ENCODE assay signal across 2 worm cellular contexts in genomic region chrII:9031891-9032290, ce11.
TF ChIP-seq lines count a peak whose summit lies in the region.

No protein-coding gene starts in this region.

TF ChIP-seq in whole organism, L1 larva, 84 proteins besides CTCF, POLR2A, EP300 and RAD21 (continued from another document):
- TF ChIP-seq nhr-47 (tag; optimal IDR thresholded peaks at IDR 0.05; lab: Kevin White, UChicago) (no peak), pqm-1 (tag; optimal IDR thresholded peaks at IDR 0.05; lab: Kevin White, UChicago) (no peak), zip-4 (GFP tag; optimal IDR thresholded peaks at IDR 0.05; lab: Kevin White, UChicago) (no peak), zag-1 (tag; optimal IDR thresholded peaks at IDR 0.05; lab: Kevin White, UChicago) (no peak), efl-1 (optimal IDR thresholded peaks at IDR 0.05; lab: Kevin White, UChicago) (no peak), efl-1 (GFP tag; optimal IDR thresholded peaks at IDR 0.05 in 1 of 2; lab: Kevin White, UChicago) (no peak), egl-13 (tag; optimal IDR thresholded peaks at IDR 0.05; lab: Kevin White, UChicago) (no peak), grh-1 (GFP tag; IDR thresholded peaks at IDR 0.05; lab: Robert Waterston, UW) (peak; percentile 45), C34B4.2 (tag; optimal IDR thresholded peaks at IDR 0.05; lab: Kevin White, UChicago) (no peak), nhr-85 (tag; lab: Kevin White, UChicago) (peak; percentile 91), mep-1 (tag; optimal IDR thresholded peaks at IDR 0.05; lab: Kevin White, UChicago) (no peak), sox-4 (tag; optimal IDR thresholded peaks at IDR 0.05; lab: Kevin White, UChicago) (no peak), Y116A8C.19 (tag; optimal IDR thresholded peaks at IDR 0.05; lab: Kevin White, UChicago; ENCODE audit: borderline replicate concordance) (no peak), xbp-1 (tag; optimal IDR thresholded peaks at IDR 0.05; lab: Kevin White, UChicago) (no peak), irx-1 (tag; optimal IDR thresholded peaks at IDR 0.05; lab: Kevin White, UChicago) (no peak), blmp-1 (tag; optimal IDR thresholded peaks at IDR 0.05; lab: Kevin White, UChicago) (peak; percentile 93), ceh-82 (tag; optimal IDR thresholded peaks at IDR 0.05; lab: Kevin White, UChicago) (no peak), fkh-4 (tag; optimal IDR thresholded peaks at IDR 0.05; lab: Kevin White, UChicago; ENCODE audit: borderline replicate concordance) (no peak), unc-98 (GFP tag; IDR thresholded peaks at IDR 0.05; lab: Robert Waterston, UW) (no peak), nhr-77 (tag; optimal IDR thresholded peaks at IDR 0.05; lab: Kevin White, UChicago) (no peak), jun-1 (tag; optimal IDR thresholded peaks at IDR 0.05; lab: Kevin White, UChicago) (no peak), lin-35 (GFP tag; optimal IDR thresholded peaks at IDR 0.05; lab: Kevin White, UChicago) (no peak), hlh-4 (tag; optimal IDR thresholded peaks at IDR 0.05; lab: Kevin White, UChicago) (no peak), nhr-90 (tag; optimal IDR thresholded peaks at IDR 0.05; lab: Kevin White, UChicago; ENCODE audit: poor library complexity) (peak; percentile 41), sptf-1 (tag; optimal IDR thresholded peaks at IDR 0.05; lab: Kevin White, UChicago) (no peak), nhr-84 (tag; optimal IDR thresholded peaks at IDR 0.05; lab: Kevin White, UChicago) (no peak), F16B12.6 (tag; optimal IDR thresholded peaks at IDR 0.05; lab: Kevin White, UChicago) (no peak), elt-2 (tag; optimal IDR thresholded peaks at IDR 0.05; lab: Kevin White, UChicago) (no peak), fos-1 (tag; optimal IDR thresholded peaks at IDR 0.05; lab: Kevin White, UChicago) (no peak), elt-3 (tag; optimal IDR thresholded peaks at IDR 0.05; lab: Kevin White, UChicago) (peak in 4 of 6 experiments; percentile 55 to 94 (median 69)), tbx-2 (tag; optimal IDR thresholded peaks at IDR 0.05; lab: Kevin White, UChicago) (no peak), snpc-4 (tag; optimal IDR thresholded peaks at IDR 0.05; lab: Kevin White, UChicago) (no peak), fkh-10 (GFP tag; optimal IDR thresholded peaks at IDR 0.05; lab: Kevin White, UChicago) (no peak), nhr-20 (tag; optimal IDR thresholded peaks at IDR 0.05; lab: Kevin White, UChicago) (peak; percentile 63), pag-3 (tag; optimal IDR thresholded peaks at IDR 0.05; lab: Kevin White, UChicago; ENCODE audit: borderline replicate concordance, insufficient read depth) (no peak), sup-37 (GFP tag; optimal IDR thresholded peaks at IDR 0.05; lab: Kevin White, UChicago) (no peak), vab-15 (tag; optimal IDR thresholded peaks at IDR 0.05; lab: Kevin White, UChicago) (no peak), lin-15B (tag; optimal IDR thresholded peaks at IDR 0.05; lab: Kevin White, UChicago) (no peak), alr-1 (tag; optimal IDR thresholded peaks at IDR 0.05; lab: Kevin White, UChicago; ENCODE audit: borderline replicate concordance) (no peak), aha-1 (tag; optimal IDR thresholded peaks at IDR 0.05; lab: Kevin White, UChicago) (no peak), lir-3 (tag; optimal IDR thresholded peaks at IDR 0.05; lab: Kevin White, UChicago; ENCODE audit: poor library complexity) (no peak), mdl-1 (tag; optimal IDR thresholded peaks at IDR 0.05; lab: Kevin White, UChicago) (peak in 1 of 2 experiments; percentile 15), lin-13 (GFP tag; optimal IDR thresholded peaks at IDR 0.05; lab: Kevin White, UChicago) (no peak), ceh-90 (tag; optimal IDR thresholded peaks at IDR 0.05; lab: Kevin White, UChicago) (no peak), lin-39 (tag; optimal IDR thresholded peaks at IDR 0.05; lab: Kevin White, UChicago) (no peak), snu-23 (GFP tag; optimal IDR thresholded peaks at IDR 0.05; lab: Kevin White, UChicago) (peak; percentile 56), nhr-28 (tag; optimal IDR thresholded peaks at IDR 0.05; lab: Kevin White, UChicago) (no peak), nhr-12 (tag; optimal IDR thresholded peaks at IDR 0.05; lab: Kevin White, UChicago) (no peak), unc-62 (GFP tag; optimal IDR thresholded peaks at IDR 0.05; lab: Kevin White, UChicago) (no peak), ceh-63 (GFP tag; optimal IDR thresholded peaks at IDR 0.05; lab: Kevin White, UChicago) (no peak), nhr-11 (tag; optimal IDR thresholded peaks at IDR 0.05; lab: Kevin White, UChicago) (no peak), ztf-11 (tag; optimal IDR thresholded peaks at IDR 0.05; lab: Kevin White, UChicago) (no peak), ceh-88 (GFP tag; IDR thresholded peaks at IDR 0.05; lab: Robert Waterston, UW) (no peak), nhr-71 (tag; optimal IDR thresholded peaks at IDR 0.05; lab: Kevin White, UChicago) (peak; percentile 61), ets-5 (GFP tag; IDR thresholded peaks at IDR 0.05; lab: Robert Waterston, UW) (no peak), dsc-1 (tag; optimal IDR thresholded peaks at IDR 0.05; lab: Kevin White, UChicago) (no peak), C16A3.4 (tag; optimal IDR thresholded peaks at IDR 0.05; lab: Kevin White, UChicago) (no peak), nhr-76 (tag; optimal IDR thresholded peaks at IDR 0.05; lab: Kevin White, UChicago) (no peak), ces-1 (GFP tag; optimal IDR thresholded peaks at IDR 0.05; lab: Kevin White, UChicago) (no peak), unc-130 (tag; optimal IDR thresholded peaks at IDR 0.05; lab: Kevin White, UChicago) (peak; percentile 18), unc-86 (tag; optimal IDR thresholded peaks at IDR 0.05; lab: Kevin White, UChicago) (no peak)

TF ChIP-seq in whole organism, L2 larva, 48 proteins besides CTCF, POLR2A, EP300 and RAD21 (continued from another document):
- TF ChIP-seq nhr-21 (tag; optimal IDR thresholded peaks at IDR 0.05; lab: Kevin White, UChicago): peak; percentile 47
- no peak for TF ChIP-seq lsy-2 (tag; optimal IDR thresholded peaks at IDR 0.05; lab: Kevin White, UChicago)
- TF ChIP-seq nhr-23 (tag; optimal IDR thresholded peaks at IDR 0.05; lab: Kevin White, UChicago): no peak
- TF ChIP-seq zag-1 (tag; optimal IDR thresholded peaks at IDR 0.05; lab: Kevin White, UChicago): no peak
- TF ChIP-seq crh-2 (tag; optimal IDR thresholded peaks at IDR 0.05; lab: Kevin White, UChicago): no peak
- TF ChIP-seq unc-62 (GFP tag; optimal IDR thresholded peaks at IDR 0.05; lab: Kevin White, UChicago): no peak
